Worm (Caenorhabditis elegans) whole organism, L4/young adult: ENCODE results near the gene T03E6.9.

Experiments used
- W03F9.2 ChIP-seq: fragments of 150-350 bp; optimal IDR thresholded peaks from 2 replicates; lab custom pipeline; 2014; ENCODE audit warnings: missing biosample characterization, missing genetic modification characterization
- dao-5 ChIP-seq: sonication (generic microtip); optimal IDR thresholded peaks from 2 replicates; lab custom pipeline; 2016; ENCODE audit warnings: missing genotype, missing genetic modification characterization, moderate library complexity, missing compliant biosample characterization
- him-1 ChIP-seq: sonication (generic microtip); optimal IDR thresholded peaks from 2 replicates; lab custom pipeline; 2016; ENCODE audit warnings: missing genotype, missing genetic modification reagents, missing genetic modification characterization, missing compliant biosample characterization

DNA sequence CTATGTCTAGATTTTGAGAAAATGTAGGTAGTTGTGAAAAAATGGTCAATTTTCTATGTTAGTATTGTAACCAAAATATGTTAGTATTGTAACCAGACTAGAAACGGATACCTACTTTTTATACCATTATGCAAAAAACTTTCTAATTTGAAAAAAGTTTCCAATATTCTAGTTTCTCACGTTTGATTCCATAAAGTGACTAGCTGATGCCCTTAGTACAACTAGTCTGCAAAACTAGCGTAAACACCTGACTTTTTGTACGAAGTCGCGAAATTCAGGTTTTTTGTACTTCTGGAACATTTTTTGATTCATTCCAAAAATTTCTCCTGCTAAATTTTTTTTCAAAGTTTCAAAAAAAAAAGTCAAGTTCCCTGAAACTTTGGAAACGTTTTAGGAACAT is 32.5 kb downstream of the T03E6.9 start:
- no peak for TF ChIP-seq W03F9.2 (tag; lab: Kevin White, UChicago)
- no peak for TF ChIP-seq him-1 (tag; lab: Kevin White, UChicago)
- no peak for TF ChIP-seq dao-5 (tag; lab: Kevin White, UChicago)
